Fruit fly (Drosophila melanogaster): Measurements from ENCODE around the gene zfh1.

Gene zfh1

DNA sequence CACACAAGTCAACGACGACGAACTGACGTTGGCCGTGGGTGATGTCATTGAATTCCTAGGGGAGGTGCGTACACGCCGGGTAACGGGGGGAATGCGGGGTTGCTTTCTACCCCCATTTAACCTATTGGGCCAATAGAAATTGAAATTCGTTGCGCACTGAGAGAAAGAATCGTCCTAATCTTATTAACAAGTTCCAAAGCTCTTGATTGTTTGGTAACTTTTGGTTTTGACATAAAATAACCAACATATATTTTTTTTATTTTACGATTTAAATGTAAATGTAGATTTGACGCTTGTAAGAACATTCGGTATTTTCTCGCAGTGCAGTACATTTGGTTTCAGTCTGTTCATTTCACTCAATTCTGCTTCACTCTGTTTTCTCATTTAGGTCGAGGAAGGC, 51.5 kb downstream of the zfh1 start (continued):
- TF ChIP-seq odd (GFP tag; optimal IDR thresholded peaks at IDR 0.05) = peak; percentile 77
- TF ChIP-seq CG6791 (GFP tag; IDR thresholded peaks at IDR 0.05; ENCODE audit: partially characterized antibody) = no peak
- TF ChIP-seq ranshi (GFP tag; IDR thresholded peaks at IDR 0.05) = peak; percentile 54; the same call in 1 of the 2 replicates
- no peak for TF ChIP-seq Dll (GFP tag; IDR thresholded peaks at IDR 0.05; ENCODE audit: partially characterized antibody)
- peak; percentile 73 for TF ChIP-seq lmd (GFP tag; IDR thresholded peaks at IDR 0.05)
- peak; percentile 79 for TF ChIP-seq CG13624 (GFP tag; optimal IDR thresholded peaks at IDR 0.05)
- peak; percentile 78 for TF ChIP-seq CG17361 (GFP tag; IDR thresholded peaks at IDR 0.05)
- peak; percentile 49 for TF ChIP-seq dm (GFP tag; optimal IDR thresholded peaks at IDR 0.05)
- TF ChIP-seq Myb (GFP tag; optimal IDR thresholded peaks at IDR 0.05) = peak; percentile 50
- no peak for TF ChIP-seq pita (GFP tag; optimal IDR thresholded peaks at IDR 0.05)
- TF ChIP-seq CG10462 (GFP tag; optimal IDR thresholded peaks at IDR 0.05) = peak; percentile 85
- TF ChIP-seq ro (GFP tag; IDR thresholded peaks at IDR 0.05) = 0 out of 2 replicates have a peak, but pooled peaks have one; percentile 22
- no peak for TF ChIP-seq pan (optimal IDR thresholded peaks at IDR 0.05)
- TF ChIP-seq pan (GFP tag; optimal IDR thresholded peaks at IDR 0.05 in 1 of 2, IDR thresholded peaks at IDR 0.05 in 1 of 2) = peak in 1 of 2 experiments; percentile 70
- no peak for TF ChIP-seq h (optimal IDR thresholded peaks at IDR 0.05)
- TF ChIP-seq CG32772 (GFP tag; IDR thresholded peaks at IDR 0.05) = peak; percentile 75
- peak; percentile 80 for TF ChIP-seq CG13775 (GFP tag; optimal IDR thresholded peaks at IDR 0.05)
- peak; percentile 75 for TF ChIP-seq CG4854 (GFP tag; optimal IDR thresholded peaks at IDR 0.05)
- peak; percentile 43 for TF ChIP-seq CG3163 (GFP tag; optimal IDR thresholded peaks at IDR 0.05)
- peak; percentile 43 for TF ChIP-seq fd64A (GFP tag; optimal IDR thresholded peaks at IDR 0.05)
- no peak for TF ChIP-seq bbx (GFP tag; IDR thresholded peaks at IDR 0.05; ENCODE audit: partially characterized antibody)
- TF ChIP-seq CG4282 (GFP tag; optimal IDR thresholded peaks at IDR 0.05) = no peak
- peak; percentile 25 for TF ChIP-seq CG1603 (tag; optimal IDR thresholded peaks at IDR 0.05)
- TF ChIP-seq sima (GFP tag; optimal IDR thresholded peaks at IDR 0.05) = peak; percentile 53
- TF ChIP-seq CG13424 (tag; optimal IDR thresholded peaks at IDR 0.05) = peak; percentile 90
- peak; percentile 88 for TF ChIP-seq CG8388 (GFP tag; optimal IDR thresholded peaks at IDR 0.05)
- TF ChIP-seq slp2 (GFP tag; optimal IDR thresholded peaks at IDR 0.05) = peak; percentile 74
- no peak for TF ChIP-seq Doc3 (GFP tag; IDR thresholded peaks at IDR 0.05; ENCODE audit: partially characterized antibody)
- TF ChIP-seq CHES-1-like (GFP tag; optimal IDR thresholded peaks at IDR 0.05) = peak; percentile 81
- TF ChIP-seq psq (GFP tag; optimal IDR thresholded peaks at IDR 0.05) = peak; percentile 54
- TF ChIP-seq CG12769 (tag; optimal IDR thresholded peaks at IDR 0.05) = peak; percentile 49
- TF ChIP-seq Rfx (GFP tag; IDR thresholded peaks at IDR 0.05) = peak; percentile 79
- peak; percentile 80 for TF ChIP-seq CG12155 (GFP tag; optimal IDR thresholded peaks at IDR 0.05)
- TF ChIP-seq cad (GFP tag; optimal IDR thresholded peaks at IDR 0.05) = no peak
- TF ChIP-seq HLHmδ (GFP tag; optimal IDR thresholded peaks at IDR 0.05) = no peak
- no peak for TF ChIP-seq nom (GFP tag; optimal IDR thresholded peaks at IDR 0.05)
- TF ChIP-seq grn (GFP tag; optimal IDR thresholded peaks at IDR 0.05) = peak; percentile 15
- peak; percentile 70 for TF ChIP-seq org-1 (GFP tag; optimal IDR thresholded peaks at IDR 0.05)
- no peak for TF ChIP-seq tll (GFP tag; optimal IDR thresholded peaks at IDR 0.05)
- peak; percentile 70 for TF ChIP-seq en (GFP tag; optimal IDR thresholded peaks at IDR 0.05)
- peak; percentile 79 for TF ChIP-seq chn (GFP tag; optimal IDR thresholded peaks at IDR 0.05)
- TF ChIP-seq CG18619 (GFP tag; optimal IDR thresholded peaks at IDR 0.05) = peak; percentile 79
- no peak for TF ChIP-seq CG8478 (optimal IDR thresholded peaks at IDR 0.05)
- TF ChIP-seq CG12104 (GFP tag; optimal IDR thresholded peaks at IDR 0.05) = peak; percentile 79
- no peak for TF ChIP-seq CG14860 (GFP tag; IDR thresholded peaks at IDR 0.05; ENCODE audit: partially characterized antibody)
- TF ChIP-seq sd (tag; optimal IDR thresholded peaks at IDR 0.05) = peak; percentile 82
- TF ChIP-seq ind (GFP tag; optimal IDR thresholded peaks at IDR 0.05) = peak; percentile 68
- peak; percentile 88 for TF ChIP-seq CG4424 (GFP tag; optimal IDR thresholded peaks at IDR 0.05)
- TF ChIP-seq nerfin-2 (GFP tag; IDR thresholded peaks at IDR 0.05; ENCODE audit: partially characterized antibody) = no peak
- TF ChIP-seq NK7.1 (GFP tag; optimal IDR thresholded peaks at IDR 0.05) = peak; percentile 76
- peak; percentile 77 for TF ChIP-seq Atf-2 (GFP tag; optimal IDR thresholded peaks at IDR 0.05)
- TF ChIP-seq CG11247 (GFP tag; IDR thresholded peaks at IDR 0.05) = 0 out of 2 replicates have a peak, but pooled peaks have one; percentile 45
